In the genomic region with DNA sequence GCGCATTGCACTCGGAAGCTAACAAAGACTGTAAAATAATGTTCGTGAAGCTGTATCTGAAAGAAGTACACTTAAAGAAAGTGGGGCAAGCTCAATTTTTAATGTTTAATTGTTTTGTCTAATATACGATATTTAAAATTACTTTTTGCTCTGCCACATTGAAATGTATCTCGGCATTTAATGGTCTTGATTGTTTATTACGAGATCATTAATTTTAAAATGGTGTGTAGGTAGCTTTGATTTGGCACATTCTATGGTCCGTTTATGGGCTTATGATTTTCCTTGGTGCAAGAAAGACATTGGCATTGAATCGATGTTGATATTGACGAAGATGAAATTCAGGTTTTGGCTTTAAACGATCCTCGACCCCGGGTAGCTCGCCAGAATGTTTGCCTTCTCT, we compare ENCODE assay signal across 1 fruit fly cellular context.
TF ChIP-seq lines count a peak whose summit lies in the region.

No protein-coding gene starts in this region.

TF ChIP-seq in whole organism, prepupa, 60 proteins besides CTCF, POLR2A, EP300 and RAD21 (continued from another document):
- TF ChIP-seq Gug (GFP tag; IDR thresholded peaks at IDR 0.05; lab: Robert Waterston, UW), result 0 out of 2 replicates have a peak, but pooled peaks have one; percentile 17
- TF ChIP-seq CG9139 (GFP tag; optimal IDR thresholded peaks at IDR 0.05; lab: Kevin White, UChicago), result no peak
- peak; percentile 79 for TF ChIP-seq topi (GFP tag; optimal IDR thresholded peaks at IDR 0.05; lab: Kevin White, UChicago)
- peak; percentile 36 for TF ChIP-seq dsx (GFP tag; optimal IDR thresholded peaks at IDR 0.05; lab: Kevin White, UChicago; ENCODE audit: poor library complexity, severe bottlenecking)
- TF ChIP-seq CG11902 (GFP tag; optimal IDR thresholded peaks at IDR 0.05; lab: Kevin White, UChicago), result no peak
- peak; percentile 61 for TF ChIP-seq CG15336 (GFP tag; IDR thresholded peaks at IDR 0.05; lab: Robert Waterston, UW)
- peak; percentile 58 for TF ChIP-seq eg (GFP tag; IDR thresholded peaks at IDR 0.05; lab: Robert Waterston, UW)
- TF ChIP-seq achi (GFP tag; optimal IDR thresholded peaks at IDR 0.05; lab: Kevin White, UChicago), result peak; percentile 65
- TF ChIP-seq CG34406 (GFP tag; optimal IDR thresholded peaks at IDR 0.05; lab: Kevin White, UChicago), result peak; percentile 58
- peak; percentile 60 for TF ChIP-seq CG11762 (GFP tag; optimal IDR thresholded peaks at IDR 0.05; lab: Kevin White, UChicago; ENCODE audit: insufficient read depth)
- peak; percentile 76 for TF ChIP-seq pdm3 (GFP tag; optimal IDR thresholded peaks at IDR 0.05; lab: Kevin White, UChicago)
- TF ChIP-seq Blimp-1 (GFP tag; optimal IDR thresholded peaks at IDR 0.05; lab: Kevin White, UChicago), result peak; percentile 27
- TF ChIP-seq CG31627 (GFP tag; optimal IDR thresholded peaks at IDR 0.05; lab: Kevin White, UChicago), result peak; percentile 81
- TF ChIP-seq Sox102F (GFP tag; optimal IDR thresholded peaks at IDR 0.05; lab: Kevin White, UChicago), result peak; percentile 90
- TF ChIP-seq CG8632 (GFP tag; optimal IDR thresholded peaks at IDR 0.05; lab: Kevin White, UChicago), result peak; percentile 46
- TF ChIP-seq CG10669 (GFP tag; optimal IDR thresholded peaks at IDR 0.05; lab: Kevin White, UChicago), result peak; percentile 68
- peak; percentile 58 for TF ChIP-seq CG6792 (GFP tag; optimal IDR thresholded peaks at IDR 0.05; lab: Kevin White, UChicago)
- TF ChIP-seq cyc (GFP tag; optimal IDR thresholded peaks at IDR 0.05; lab: Kevin White, UChicago), result peak; percentile 70
- TF ChIP-seq Hr39 (GFP tag; optimal IDR thresholded peaks at IDR 0.05; lab: Kevin White, UChicago), result peak; percentile 77
- TF ChIP-seq CG6276 (GFP tag; optimal IDR thresholded peaks at IDR 0.05; lab: Kevin White, UChicago), result peak; percentile 61
- TF ChIP-seq CG3919 (GFP tag; optimal IDR thresholded peaks at IDR 0.05; lab: Kevin White, UChicago), result peak; percentile 56
- peak; percentile 64 for TF ChIP-seq Eip75B (GFP tag; optimal IDR thresholded peaks at IDR 0.05; lab: Kevin White, UChicago)
- peak; percentile 43 for TF ChIP-seq fd59A (GFP tag; optimal IDR thresholded peaks at IDR 0.05; lab: Kevin White, UChicago)
- peak; percentile 79 for TF ChIP-seq Smox (GFP tag; optimal IDR thresholded peaks at IDR 0.05; lab: Kevin White, UChicago)
- no peak for TF ChIP-seq fkh (GFP tag; optimal IDR thresholded peaks at IDR 0.05; lab: Kevin White, UChicago)
- peak; percentile 71 for TF ChIP-seq Ets21C (GFP tag; optimal IDR thresholded peaks at IDR 0.05; lab: Kevin White, UChicago)
- TF ChIP-seq CG8119 (GFP tag; IDR thresholded peaks at IDR 0.05; lab: Robert Waterston, UW), result peak; percentile 52; the same call in 2 of the 3 replicates
- TF ChIP-seq CG7368 (GFP tag; optimal IDR thresholded peaks at IDR 0.05; lab: Kevin White, UChicago), result no peak
- TF ChIP-seq lz (GFP tag; optimal IDR thresholded peaks at IDR 0.05; lab: Kevin White, UChicago), result peak; percentile 83
- no peak for TF ChIP-seq CG16779 (tag; optimal IDR thresholded peaks at IDR 0.05; lab: Kevin White, UChicago)
- no peak for TF ChIP-seq net (GFP tag; optimal IDR thresholded peaks at IDR 0.05; lab: Kevin White, UChicago)
- TF ChIP-seq Sox15 (GFP tag; optimal IDR thresholded peaks at IDR 0.05; lab: Kevin White, UChicago), result peak; percentile 33
- peak; percentile 40 for TF ChIP-seq CG4318 (GFP tag; optimal IDR thresholded peaks at IDR 0.05; lab: Kevin White, UChicago)
- TF ChIP-seq acj6 (GFP tag; optimal IDR thresholded peaks at IDR 0.05; lab: Kevin White, UChicago), result peak; percentile 68
